Worm (Caenorhabditis elegans) whole organism, midembryonic: ENCODE measurements around the gene F53F1.3.

Experiments used
- flt-1 ChIP-seq: fragments of 200-800 bp; sonication (Bioruptor generic); IDR thresholded peaks from 2 replicates; pipeline ENCODE4 v1.3.6; 2022; ENCODE audit warnings: missing genetic modification characterization, missing compliant biosample characterization
- ztf-23 ChIP-seq: fragments of 200-800 bp; sonication (Bioruptor generic); IDR thresholded peaks from 2 replicates; pipeline ENCODE4 v1.3.6; 2022; ENCODE audit warnings: missing genetic modification reagents, missing genetic modification characterization, missing compliant biosample characterization

- no peak for TF ChIP-seq flt-1 (GFP tag; lab: Robert Waterston, UW)
- TF ChIP-seq ztf-23: no peak
Measured at ce11 chrV:13437473-13438074, 29.5 kb downstream of the F53F1.3 start, which contains the start of gene mes-4.
